Worm (Caenorhabditis elegans) whole organism, L4/young adult: ENCODE data around the gene anmt-1.

Source experiments
- W03F9.2 ChIP-seq: fragments of 150-350 bp; optimal IDR thresholded peaks from 2 replicates; lab custom pipeline; 2014; ENCODE audit warnings: missing biosample characterization, missing genetic modification characterization
- dao-5 ChIP-seq: sonication (generic microtip); optimal IDR thresholded peaks from 2 replicates; lab custom pipeline; 2016; ENCODE audit warnings: missing genotype, missing genetic modification characterization, moderate library complexity, missing compliant biosample characterization
- him-1 ChIP-seq: sonication (generic microtip); optimal IDR thresholded peaks from 2 replicates; lab custom pipeline; 2016; ENCODE audit warnings: missing genotype, missing genetic modification reagents, missing genetic modification characterization, missing compliant biosample characterization

The anmt-1 gene

DNA sequence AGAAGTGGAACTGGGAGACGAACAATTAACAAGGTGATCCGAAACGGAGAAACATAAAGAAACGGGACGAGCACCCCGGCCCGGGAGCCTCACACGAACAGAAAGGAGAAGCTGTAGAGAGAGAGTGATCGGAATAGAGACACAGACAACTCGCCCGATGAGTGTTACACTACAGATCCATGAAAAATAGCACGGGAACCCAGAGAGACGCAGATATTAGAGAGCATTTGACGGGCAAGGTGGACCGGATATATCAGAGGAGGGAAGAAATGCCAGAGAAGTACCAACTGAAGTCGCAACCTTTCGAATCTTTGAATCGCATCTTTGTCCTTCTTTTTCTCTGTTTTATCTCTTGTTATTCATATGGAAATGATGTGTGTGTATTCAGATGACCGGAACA is at the start of gene anmt-1:
Gene anmt-1 (plus strand): TSS at position 388 of the 400 bp plus-strand sequence.
- TF ChIP-seq W03F9.2 (no peak), him-1 (tag; lab: Kevin White, UChicago) (no peak), dao-5 (tag; lab: Kevin White, UChicago) (no peak)

ce11 chrIII:8636803-8637202 is 47.8 kb upstream of the anmt-1 start:
- TF ChIP-seq dao-5 (tag; lab: Kevin White, UChicago) (no peak), W03F9.2 (no peak)

DNA sequence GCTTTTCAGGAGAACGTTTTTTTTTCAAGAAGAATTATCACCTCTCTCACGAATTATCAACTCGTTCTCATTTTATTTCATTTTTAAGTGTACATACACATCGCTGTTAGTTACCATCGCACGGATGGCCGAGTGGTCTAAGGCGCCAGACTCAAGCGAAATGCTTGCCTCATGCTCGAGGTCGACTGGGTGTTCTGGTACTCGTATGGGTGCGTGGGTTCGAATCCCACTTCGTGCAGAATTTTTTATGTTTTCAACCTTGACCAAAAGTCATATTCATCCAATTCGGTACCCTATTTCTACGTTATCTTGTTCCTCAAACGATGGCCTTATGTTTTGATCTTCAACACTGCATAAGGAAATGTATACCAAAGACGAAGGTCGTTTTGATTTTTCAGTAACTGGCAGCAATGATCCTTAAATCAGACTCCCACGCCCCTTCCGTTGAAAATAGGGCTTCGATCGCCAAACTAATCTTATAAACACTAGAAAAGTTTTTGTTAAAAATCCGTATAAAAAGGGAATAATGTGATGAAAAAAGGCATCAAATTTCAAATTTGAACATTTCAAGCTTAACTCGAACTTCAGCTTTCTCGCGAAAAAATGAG is 45.3 kb upstream of the anmt-1 start, which contains the start of gene fip-1:
Gene fip-1 (plus strand): TSS at position 558 of the 608 bp plus-strand sequence.
- TF ChIP-seq W03F9.2 (peak; percentile 65), him-1 (tag; lab: Kevin White, UChicago) (no peak)

- TF ChIP-seq him-1 (tag; lab: Kevin White, UChicago) (no peak), dao-5 (tag; lab: Kevin White, UChicago) (no peak), W03F9.2 (no peak)
Observed at ce11 chrIII:8643639-8644038, 41.0 kb upstream of the anmt-1 start, which contains the start of gene twk-7. Gene twk-7, minus strand, starts transcription at chrIII:8643739.

DNA sequence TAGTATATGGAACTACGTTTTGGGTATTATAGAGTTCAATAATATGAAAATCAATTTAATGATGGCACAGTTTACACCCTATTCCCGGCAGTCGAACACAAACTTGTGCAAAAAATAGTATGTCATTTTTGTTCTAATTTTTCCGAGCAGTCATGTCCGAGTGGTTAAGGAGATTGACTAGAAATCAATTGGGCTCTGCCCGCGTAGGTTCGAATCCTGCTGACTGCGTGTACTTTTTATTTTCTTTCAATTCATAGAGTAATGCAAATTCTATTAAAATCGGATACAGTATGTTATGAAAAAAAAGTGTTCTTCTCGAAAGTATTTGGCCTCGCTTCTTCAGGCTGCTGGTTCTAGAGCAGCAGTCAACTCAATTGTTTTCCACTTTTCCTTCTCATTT is 38.6 kb upstream of the anmt-1 start:
- TF ChIP-seq W03F9.2 (no peak), dao-5 (tag; lab: Kevin White, UChicago) (no peak), him-1 (tag; lab: Kevin White, UChicago) (no peak)

- TF ChIP-seq dao-5 (tag; lab: Kevin White, UChicago), result no peak
- no peak for TF ChIP-seq W03F9.2
- TF ChIP-seq him-1 (tag; lab: Kevin White, UChicago), result no peak
Observed at ce11 chrIII:8648589-8648988, 36.0 kb upstream of the anmt-1 start, which contains the start of gene F22B7.3. Gene F22B7.3, plus strand, starts transcription at chrIII:8648889.

DNA sequence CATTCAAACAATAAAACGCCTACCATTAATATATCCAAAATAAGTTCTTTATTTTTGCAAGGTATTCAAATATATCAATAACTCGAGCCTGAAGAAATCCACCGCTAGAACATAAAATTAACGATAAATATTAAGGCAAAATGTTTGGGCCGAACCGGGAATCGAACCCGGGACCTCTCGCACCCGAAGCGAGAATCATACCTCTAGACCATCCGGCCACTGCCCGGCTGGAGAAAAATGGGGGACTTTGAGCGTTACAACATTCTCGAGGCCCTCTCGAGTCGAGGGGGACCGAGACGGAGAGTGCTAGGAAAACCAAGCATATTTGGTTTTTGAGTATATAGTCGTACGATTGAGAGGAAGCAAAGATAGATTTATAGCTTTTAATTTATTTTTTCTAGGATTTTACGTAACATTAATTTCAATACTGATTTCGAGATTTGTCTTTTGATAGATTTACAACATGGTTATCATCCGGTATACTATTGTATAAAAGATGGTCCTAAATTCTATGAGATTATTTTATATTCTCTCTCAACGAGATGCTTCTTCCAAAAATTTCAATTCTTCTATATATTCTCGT is 34.3 kb upstream of the anmt-1 start, which contains the start of gene flp-23:
Gene flp-23 (plus strand): TSS at position 533 of the 583 bp plus-strand sequence.
- TF ChIP-seq him-1 (tag; lab: Kevin White, UChicago), result peak; percentile 59
- TF ChIP-seq W03F9.2, result no peak
- no peak for TF ChIP-seq dao-5 (tag; lab: Kevin White, UChicago)

DNA sequence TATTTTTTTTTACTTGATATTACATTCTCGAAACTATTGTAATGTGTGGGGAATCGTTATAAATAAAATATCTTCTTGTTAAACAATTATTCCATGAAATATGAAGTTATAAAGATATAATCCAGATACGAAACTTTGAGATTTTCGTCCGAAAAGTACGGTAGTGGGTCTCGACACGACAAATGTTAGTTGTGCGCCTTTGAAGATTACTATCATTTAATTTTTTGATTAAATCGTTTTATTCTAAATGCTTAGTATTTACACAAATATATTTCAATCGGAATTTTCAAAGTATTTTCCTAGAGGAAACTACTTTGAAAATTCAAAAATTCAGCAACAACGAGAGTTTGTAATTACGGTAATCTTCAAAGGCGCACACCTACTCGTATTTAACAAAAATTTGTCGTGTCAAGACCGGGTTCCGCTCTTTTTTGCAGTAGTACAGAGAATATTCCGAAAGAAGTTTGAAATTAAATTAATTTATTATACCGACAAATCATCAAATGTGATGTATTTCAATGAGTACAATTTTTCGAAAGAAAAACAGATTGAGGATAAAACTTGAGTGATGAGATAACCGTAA is 32.4 kb upstream of the anmt-1 start:
- TF ChIP-seq him-1 (tag; lab: Kevin White, UChicago) (no peak), W03F9.2 (no peak), dao-5 (tag; lab: Kevin White, UChicago) (no peak)

DNA sequence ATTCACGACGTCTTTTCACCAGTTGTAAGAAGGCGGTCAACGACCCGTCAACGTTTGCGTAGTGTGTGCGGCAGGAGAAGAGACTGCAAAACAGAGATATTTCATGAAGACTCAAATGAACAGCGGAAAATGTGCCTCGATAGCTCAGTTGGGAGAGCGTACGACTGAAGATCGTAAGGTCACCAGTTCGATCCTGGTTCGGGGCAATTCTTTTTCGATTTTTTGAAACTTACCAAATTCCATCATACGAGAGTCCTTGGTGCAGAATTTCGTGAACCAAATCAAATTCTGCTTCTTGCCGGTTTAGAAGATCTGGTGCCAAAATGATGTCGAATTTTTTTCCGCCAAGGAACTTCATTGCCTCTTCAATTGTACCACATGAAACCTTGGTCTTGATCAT is 31.7 kb upstream of the anmt-1 start:
- TF ChIP-seq him-1 (tag; lab: Kevin White, UChicago), result no peak
- TF ChIP-seq W03F9.2, result no peak
- no peak for TF ChIP-seq dao-5 (tag; lab: Kevin White, UChicago)

ce11 chrIII:8653457-8653856 is 31.2 kb upstream of the anmt-1 start:
- TF ChIP-seq W03F9.2 (no peak), him-1 (tag; lab: Kevin White, UChicago) (no peak), dao-5 (tag; lab: Kevin White, UChicago) (no peak)

ce11 chrIII:8653875-8654386 is 30.7 kb upstream of the anmt-1 start, which contains the start of gene F22B7.9:
Gene F22B7.9, minus strand, starts transcription at chrIII:8653925.
- TF ChIP-seq W03F9.2 (no peak), dao-5 (tag; lab: Kevin White, UChicago) (no peak), him-1 (tag; lab: Kevin White, UChicago) (no peak)

ce11 chrIII:8654400-8654980 is 30.1 kb upstream of the anmt-1 start:
- TF ChIP-seq W03F9.2 (no peak), dao-5 (tag; lab: Kevin White, UChicago) (no peak), him-1 (tag; lab: Kevin White, UChicago) (no peak)

ce11 chrIII:8655412-8655811 is 29.2 kb upstream of the anmt-1 start:
- no peak for TF ChIP-seq W03F9.2
- TF ChIP-seq him-1 (tag; lab: Kevin White, UChicago), result no peak
- no peak for TF ChIP-seq dao-5 (tag; lab: Kevin White, UChicago)

DNA sequence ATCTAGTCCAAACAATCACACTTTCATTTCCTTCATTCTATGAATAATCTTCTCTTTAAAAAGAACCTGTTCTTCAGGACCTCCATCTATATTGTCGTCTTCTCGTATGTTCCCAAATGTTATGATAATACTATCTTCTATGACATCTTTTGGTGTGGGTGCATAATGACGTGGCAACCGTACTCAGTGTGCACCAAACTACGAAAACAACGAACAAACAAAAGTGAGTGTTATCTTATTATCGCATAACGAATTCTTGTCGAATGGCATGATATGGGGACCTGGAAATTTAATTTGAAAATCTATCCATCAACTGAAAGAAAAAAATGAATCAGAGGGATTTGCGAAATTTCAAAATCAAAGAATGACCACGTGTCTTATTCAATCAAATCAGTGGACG is 28.6 kb upstream of the anmt-1 start:
- TF ChIP-seq W03F9.2 (no peak), him-1 (tag; lab: Kevin White, UChicago) (no peak), dao-5 (tag; lab: Kevin White, UChicago) (no peak)
